Worm (Caenorhabditis elegans) whole organism, young adult: ENCODE data around the gene acaa-2.

Experiments used
- C17E4.6 ChIP-seq: fragments of 200-800 bp; sonication (Bioruptor generic); IDR thresholded peaks from 2 replicates; pipeline ENCODE4 v1.3.6; 2022; ENCODE audit warnings: missing genetic modification reagents, missing genetic modification characterization, missing compliant biosample characterization
- F22D6.2 ChIP-seq: sonication (generic microtip); optimal IDR thresholded peaks from 2 replicates; lab custom pipeline; 2016; ENCODE audit warnings: mild to moderate bottlenecking, missing genetic modification characterization, missing compliant biosample characterization
- F23B12.7 ChIP-seq: sonication (generic microtip); optimal IDR thresholded peaks from 2 replicates; lab custom pipeline; 2017; ENCODE audit warnings: missing genetic modification characterization, mild to moderate bottlenecking, missing compliant biosample characterization, antibody characterized with exemption, moderate library complexity; ENCODE audit not compliant: insufficient read depth
- F33H1.4 ChIP-seq: fragments of 200-800 bp; sonication (Bioruptor generic); IDR thresholded peaks from 2 replicates; pipeline ENCODE4 v1.3.6; 2022; ENCODE audit warnings: missing genetic modification reagents, missing genetic modification characterization, missing compliant biosample characterization
- F52B5.7 ChIP-seq: sonication (generic microtip); optimal IDR thresholded peaks from 2 replicates; lab custom pipeline; 2016; ENCODE audit warnings: mild to moderate bottlenecking, missing genetic modification characterization, missing compliant biosample characterization
- Y53F4B.3 ChIP-seq: fragments of 200-800 bp; sonication (Bioruptor generic); IDR thresholded peaks from 2 replicates; pipeline ENCODE4 v1.3.6; 2022; ENCODE audit warnings: missing genetic modification reagents, missing genetic modification characterization, missing compliant biosample characterization
- Y53G8AR.9 ChIP-seq: fragments of 200-800 bp; sonication (Bioruptor generic); conservative IDR thresholded peaks from 2 replicates; pipeline ENCODE4 v1.3.6; 2022; ENCODE audit warnings: missing genetic modification reagents, missing genetic modification characterization, missing compliant biosample characterization
- Y95B8A.8 ChIP-seq: fragments of 200-800 bp; sonication (Bioruptor generic); IDR thresholded peaks from 2 replicates; pipeline ENCODE4 v1.3.6; 2022; ENCODE audit warnings: missing genetic modification reagents, missing genetic modification characterization, missing compliant biosample characterization
- ZK185.1 ChIP-seq: sonication (generic microtip); optimal IDR thresholded peaks from 2 replicates; lab custom pipeline; 2016; ENCODE audit warnings: mild to moderate bottlenecking, missing genetic modification characterization, missing compliant biosample characterization; ENCODE audit not compliant: poor library complexity, severe bottlenecking
- attf-3 ChIP-seq: fragments of 200-800 bp; sonication (Bioruptor generic); conservative IDR thresholded peaks from 2 replicates; pipeline ENCODE4 v1.3.6; 2022; ENCODE audit warnings: missing genetic modification reagents, missing genetic modification characterization, missing compliant biosample characterization
- attf-5 ChIP-seq: fragments of 200-800 bp; sonication (Bioruptor generic); optimal IDR thresholded peaks from 2 replicates; lab custom pipeline; 2018; ENCODE audit warnings: mild to moderate bottlenecking, missing genetic modification characterization, missing compliant biosample characterization
- cebp-2 ChIP-seq: fragments of 200-800 bp; sonication (Bioruptor generic); IDR thresholded peaks from 2 replicates; pipeline ENCODE4 v1.3.6; 2022; ENCODE audit warnings: missing genetic modification characterization, missing compliant biosample characterization
- ceh-27 ChIP-seq: fragments of 200-800 bp; sonication (Bioruptor generic); optimal IDR thresholded peaks from 2 replicates; lab custom pipeline; 2018; ENCODE audit warnings: mild to moderate bottlenecking, missing genetic modification characterization, moderate library complexity, missing compliant biosample characterization
- ceh-58 ChIP-seq: fragments of 200-800 bp; sonication (Bioruptor generic); IDR thresholded peaks from 2 replicates; pipeline ENCODE4 v1.3.6; 2022; ENCODE audit warnings: missing genetic modification characterization, missing compliant biosample characterization
- hlh-26 ChIP-seq: fragments of 200-800 bp; sonication (Bioruptor generic); conservative IDR thresholded peaks from 2 replicates; pipeline ENCODE4 v1.3.6; 2022; ENCODE audit warnings: missing genetic modification reagents, missing genetic modification characterization, missing compliant biosample characterization
- lag-1 ChIP-seq: fragments of 200-800 bp; sonication (Bioruptor generic); IDR thresholded peaks from 2 replicates; pipeline ENCODE4 v1.3.6; 2022; ENCODE audit warnings: missing genetic modification reagents, missing genetic modification characterization, missing compliant biosample characterization
- lin-35 ChIP-seq, 3 experiments: fragments of 150-350 bp in 2 of 3; sonication (generic microtip) in 1 of 3; optimal IDR thresholded peaks; 2 replicates each; lab custom pipeline; 2014 to 2018; ENCODE audit warnings: missing biosample characterization in 3 of 3, missing genetic modification characterization in 3 of 3, missing genetic modification reagents in 3 of 3
- lsl-1 ChIP-seq: fragments of 200-800 bp; sonication (Bioruptor generic); optimal IDR thresholded peaks from 2 replicates; lab custom pipeline; 2018; ENCODE audit warnings: mild to moderate bottlenecking, missing genetic modification characterization, moderate library complexity, missing compliant biosample characterization
- madf-3 ChIP-seq: fragments of 200-800 bp; sonication (Bioruptor generic); IDR thresholded peaks from 2 replicates; pipeline ENCODE4 v1.3.6; 2022; ENCODE audit warnings: missing genetic modification reagents, missing genetic modification characterization, missing compliant biosample characterization
- madf-6 ChIP-seq: fragments of 200-800 bp; sonication (Bioruptor generic); IDR thresholded peaks from 2 replicates; pipeline ENCODE4 v1.3.6; 2022; ENCODE audit warnings: missing genetic modification reagents, missing genetic modification characterization, missing compliant biosample characterization
- mel-28 ChIP-seq: sonication (generic microtip); optimal IDR thresholded peaks from 2 replicates; lab custom pipeline; 2016; ENCODE audit warnings: borderline replicate concordance, mild to moderate bottlenecking, missing genetic modification characterization, missing compliant biosample characterization
- rpc-1 ChIP-seq, 2 experiments: fragments of 150-350 bp in 1 of 2; sonication (generic microtip) in 1 of 2; optimal IDR thresholded peaks; 2 replicates each; lab custom pipeline; 2014 to 2018; ENCODE audit warnings: missing biosample characterization in 1 of 2, missing genetic modification characterization in 1 of 2, missing genetic modification reagents in 1 of 2, missing genotype in 1 of 2
- snpc-1.3 ChIP-seq: sonication (generic microtip); optimal IDR thresholded peaks from 2 replicates; lab custom pipeline; 2017; ENCODE audit warnings: missing genetic modification characterization, mild to moderate bottlenecking, missing compliant biosample characterization, antibody characterized with exemption, moderate library complexity, missing genotype, missing genetic modification reagents; ENCODE audit not compliant: insufficient read depth
- snpc-3.4 ChIP-seq: sonication (generic microtip); optimal IDR thresholded peaks from 2 replicates; lab custom pipeline; 2017; ENCODE audit warnings: missing genetic modification characterization, mild to moderate bottlenecking, missing compliant biosample characterization, antibody characterized with exemption, moderate library complexity, missing genotype, missing genetic modification reagents
- tbx-9 ChIP-seq: sonication (generic microtip); optimal IDR thresholded peaks from 2 replicates; lab custom pipeline; 2016; ENCODE audit warnings: borderline replicate concordance, missing genetic modification characterization, inconsistent platforms, missing compliant biosample characterization
- xnd-1 ChIP-seq: sonication (generic microtip); optimal IDR thresholded peaks from 2 replicates; lab custom pipeline; 2016; ENCODE audit warnings: missing genotype, missing genetic modification reagents, missing genetic modification characterization, missing compliant biosample characterization
- zfh-2 ChIP-seq: fragments of 200-800 bp; sonication (Bioruptor generic); conservative IDR thresholded peaks from 2 replicates; pipeline ENCODE4 v1.3.6; 2022; ENCODE audit warnings: missing genetic modification reagents, missing genetic modification characterization, missing compliant biosample characterization
- ztf-6 ChIP-seq: fragments of 200-800 bp; sonication (Bioruptor generic); IDR thresholded peaks from 2 replicates; pipeline ENCODE4 v1.3.6; 2022; ENCODE audit warnings: missing genetic modification reagents, missing genetic modification characterization, missing compliant biosample characterization

acaa-2 gene

DNA sequence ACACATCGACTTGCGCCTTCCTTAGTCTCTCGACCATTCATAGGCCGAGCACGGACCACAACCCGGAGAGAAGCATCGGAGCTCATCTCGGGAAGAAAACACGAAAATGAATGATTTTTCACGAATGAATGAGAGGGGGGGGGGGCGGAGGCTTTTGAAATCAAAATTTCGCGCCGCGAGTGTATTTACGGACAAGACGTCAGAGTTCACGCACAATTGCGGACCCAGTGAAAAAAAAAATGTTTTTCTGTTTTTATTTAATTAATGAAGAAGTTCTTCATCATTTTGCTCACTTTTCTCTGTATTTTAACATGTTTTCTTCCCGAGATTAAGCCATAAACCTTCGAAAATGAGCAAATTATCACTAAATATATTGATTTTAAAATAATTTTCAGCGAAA is 37.6 kb upstream of the acaa-2 start, which contains the start of the genes klp-19 and slc-36.1 (continued):
- TF ChIP-seq xnd-1 (tag; lab: Kevin White, UChicago) (peak; percentile 60), snpc-3.4 (peak; percentile 51), tbx-9 (tag; lab: Kevin White, UChicago) (no peak), lsl-1 (peak; percentile 64), F33H1.4 (peak; percentile 69)

- TF ChIP-seq attf-5 (GFP tag; lab: Kevin White, UChicago) (peak; percentile 27), hlh-26 (GFP tag; lab: Robert Waterston, UW) (no peak)
These were observed 34.2 kb upstream of the acaa-2 start for ce11 chrIII:13310552-13310951.

DNA sequence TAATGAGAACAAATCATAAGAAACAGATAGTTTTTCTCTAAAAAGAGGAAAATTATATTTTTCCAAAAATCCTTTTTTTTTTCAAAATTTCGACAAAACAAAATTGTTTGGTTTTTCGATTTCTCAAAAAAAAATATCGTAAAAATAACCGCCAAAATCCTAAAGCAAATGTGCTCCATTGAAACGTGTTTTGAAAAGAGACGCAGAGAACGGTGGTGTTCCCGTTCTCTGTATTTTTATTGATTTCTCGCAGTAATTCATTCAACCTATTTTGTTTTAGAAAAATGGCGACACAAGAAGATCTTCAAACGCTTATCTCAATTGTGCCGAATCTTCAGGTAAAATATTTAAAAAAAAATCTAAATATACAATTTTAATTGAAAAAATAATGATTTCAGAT is 30.9 kb upstream of the acaa-2 start, which contains the start of gene Y43F4B.10:
TSS of gene Y43F4B.10 (plus strand) at position 281 of the 400 bp plus-strand sequence.
- TF ChIP-seq C17E4.6 = no peak
- peak; percentile 10 for TF ChIP-seq attf-5 (GFP tag; lab: Kevin White, UChicago)

DNA sequence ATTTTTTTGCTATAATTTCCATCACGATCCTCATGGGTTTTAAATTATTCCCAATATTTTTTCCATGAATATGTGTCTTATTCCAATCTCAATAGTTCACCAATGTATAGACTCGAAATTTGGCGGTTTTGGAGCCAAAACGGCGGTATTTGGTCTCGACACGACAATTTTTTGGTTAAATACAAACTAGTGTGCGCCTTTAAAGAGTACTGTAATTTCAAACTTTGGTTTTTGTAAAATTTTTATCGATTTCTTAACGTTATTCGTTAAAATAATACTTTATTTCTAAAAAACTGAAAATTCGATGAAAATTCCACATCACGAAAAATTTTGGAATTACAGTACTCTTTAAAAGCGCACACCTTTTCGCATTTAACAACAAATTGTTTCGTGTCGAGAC is 30.1 kb upstream of the acaa-2 start:
- TF ChIP-seq rpc-1 (optimal IDR thresholded peaks at IDR 0.05; lab: Kevin White, UChicago) = no peak
- no peak for TF ChIP-seq rpc-1 (tag; optimal IDR thresholded peaks at IDR 0.05; lab: Kevin White, UChicago)
- peak; percentile 56 for TF ChIP-seq lsl-1
- TF ChIP-seq snpc-1.3 = no peak
- TF ChIP-seq cebp-2 = no peak
- TF ChIP-seq F23B12.7 (tag; lab: Kevin White, UChicago) = no peak
- no peak for TF ChIP-seq attf-3 (GFP tag; lab: Robert Waterston, UW)
- no peak for TF ChIP-seq ZK185.1 (tag; lab: Kevin White, UChicago)
- peak; percentile 48 for TF ChIP-seq F33H1.4
- peak; percentile 50 for TF ChIP-seq madf-6
- TF ChIP-seq Y53F4B.3 (GFP tag; lab: Robert Waterston, UW) = no peak
- TF ChIP-seq F52B5.7 (tag; lab: Kevin White, UChicago) = no peak

DNA sequence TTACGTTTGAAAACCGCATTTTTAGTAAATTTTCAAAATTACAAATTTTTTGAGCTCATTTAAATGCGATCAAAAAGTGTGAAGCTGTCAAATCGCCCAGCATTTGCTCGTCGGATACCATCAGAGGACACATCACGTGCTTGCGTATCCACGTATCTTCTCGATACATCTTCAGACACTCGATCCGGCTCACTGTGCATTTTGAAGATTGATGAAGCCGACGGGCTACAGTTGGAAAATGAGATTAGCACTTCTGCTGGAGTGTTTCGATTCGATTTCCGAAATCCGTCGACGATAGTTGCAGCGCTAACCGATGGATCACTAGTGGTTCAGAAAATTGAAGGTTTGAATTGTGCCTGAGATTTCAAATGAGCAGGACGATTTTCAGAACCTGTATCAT is 29.7 kb upstream of the acaa-2 start, which contains the start of gene dph-7:
TSS of gene dph-7 (plus strand) at position 53 of the 400 bp plus-strand sequence.
- TF ChIP-seq madf-3 (GFP tag; lab: Robert Waterston, UW) = no peak
- TF ChIP-seq F22D6.2 (tag; lab: Kevin White, UChicago) = no peak
- TF ChIP-seq ztf-6 (GFP tag; lab: Robert Waterston, UW) = no peak

DNA sequence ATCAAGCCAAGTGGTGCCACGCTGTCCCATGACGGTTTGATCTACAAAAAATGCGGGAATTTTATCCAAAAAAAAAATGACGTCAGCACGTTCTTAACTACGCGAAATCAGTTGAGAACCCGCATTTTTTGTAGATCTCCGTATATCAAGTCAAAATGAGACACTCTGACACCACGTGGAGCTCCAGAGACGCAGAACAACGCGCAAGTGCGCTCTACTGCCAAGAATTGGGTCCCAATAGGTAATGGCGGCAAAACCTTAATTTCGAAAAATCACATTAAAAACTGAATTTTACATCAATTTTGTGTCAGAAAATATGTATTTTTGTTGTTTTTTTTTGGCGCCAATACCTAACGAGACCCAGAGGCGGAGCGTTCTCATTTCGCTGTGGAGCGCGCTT is 27.8 kb upstream of the acaa-2 start:
- TF ChIP-seq zfh-2 (GFP tag; lab: Robert Waterston, UW) (no peak), F23B12.7 (tag; lab: Kevin White, UChicago) (no peak), mel-28 (no peak), Y95B8A.8 (no peak), ceh-27 (no peak), lin-35 (GFP tag; optimal IDR thresholded peaks at IDR 0.05; lab: Kevin White, UChicago) (no peak), Y53G8AR.9 (no peak), lag-1 (GFP tag; lab: Robert Waterston, UW) (no peak)

- no peak for TF ChIP-seq ceh-58 (GFP tag; lab: Robert Waterston, UW)
These were observed 27.3 kb upstream of the acaa-2 start for ce11 chrIII:13317383-13317911.
